Fruit fly (Drosophila melanogaster) whole organism, embryonic: ENCODE results near the gene Vajk3.

Experiments
- CG2199 ChIP-seq: fragments of 200-800 bp; sonication (Bioruptor generic); IDR thresholded peaks from 3 replicates; pipeline ENCODE4 v1.3.6; 2022; ENCODE audit warnings: missing biosample characterization, missing genetic modification characterization
- CG3847 ChIP-seq: fragments of 200-800 bp; sonication (Bioruptor generic); IDR thresholded peaks from 2 replicates; pipeline ENCODE4 v1.3.6; 2022; ENCODE audit warnings: missing biosample characterization, missing genetic modification characterization
- CG4282 ChIP-seq: fragments of 200-800 bp; sonication (Bioruptor generic); optimal IDR thresholded peaks from 2 replicates; lab custom pipeline; 2016; ENCODE audit warnings: missing biosample characterization, missing genetic modification characterization
- Dip2 ChIP-seq: fragments of 200-800 bp; sonication (Bioruptor generic); IDR thresholded peaks from 2 replicates; pipeline ENCODE4 v1.3.6; 2022; ENCODE audit warnings: missing biosample characterization, missing genetic modification characterization
- H15 ChIP-seq: fragments of 200-800 bp; sonication (Bioruptor generic); IDR thresholded peaks from 3 replicates; pipeline ENCODE4 v1.3.6; 2022; ENCODE audit warnings: missing biosample characterization, missing genetic modification characterization
- TFAM ChIP-seq: fragments of 200-800 bp; sonication (Bioruptor generic); optimal IDR thresholded peaks from 2 replicates; lab custom pipeline; 2017; ENCODE audit warnings: missing biosample characterization, missing genetic modification characterization, inconsistent platforms
- dysf ChIP-seq: fragments of 200-800 bp; sonication (Bioruptor generic); IDR thresholded peaks from 3 replicates; pipeline ENCODE4 v1.3.6; 2022; ENCODE audit warnings: missing biosample characterization, missing genetic modification characterization
- kah ChIP-seq: fragments of 200-800 bp; sonication (Bioruptor generic); optimal IDR thresholded peaks from 2 replicates; lab custom pipeline; 2018; ENCODE audit warnings: missing biosample characterization, mild to moderate bottlenecking, missing genetic modification characterization

- no peak for TF ChIP-seq dysf (GFP tag; lab: Robert Waterston, UW)
- TF ChIP-seq Dip2 (GFP tag; lab: Robert Waterston, UW), result no peak
- TF ChIP-seq CG4282 (GFP tag; lab: Kevin White, UChicago), result no peak
- TF ChIP-seq kah, result no peak
- TF ChIP-seq TFAM (GFP tag; lab: Kevin White, UChicago), result no peak
- TF ChIP-seq CG2199 (GFP tag; lab: Robert Waterston, UW), result no peak
- TF ChIP-seq H15 (GFP tag; lab: Robert Waterston, UW), result no peak
- no peak for TF ChIP-seq CG3847 (GFP tag; lab: Robert Waterston, UW)
Observed at dm6 chr2L:13969876-13970275, 22.6 kb upstream of the Vajk3 start, which contains the start of the genes NimB4 and NimB5.
